Fruit fly (Drosophila melanogaster) whole organism, embryonic: ENCODE measurements around the gene CG31388.

Experiments used
- Adf1 ChIP-seq: fragments of 200-800 bp; sonication (Bioruptor generic); IDR thresholded peaks from 2 replicates; pipeline ENCODE4 v1.3.6; 2022; ENCODE audit warnings: missing biosample characterization, missing genetic modification characterization
- Asciz ChIP-seq: fragments of 200-800 bp; sonication (Bioruptor generic); optimal IDR thresholded peaks from 2 replicates; lab custom pipeline; 2017; ENCODE audit warnings: missing biosample characterization, mild to moderate bottlenecking, missing genetic modification characterization, missing genetic modification reagents
- Blimp-1 ChIP-seq: fragments of 200-800 bp; sonication (Bioruptor generic); optimal IDR thresholded peaks from 3 replicates; lab custom pipeline; 2018; ENCODE audit warnings: missing biosample characterization, missing genetic modification characterization, mild to moderate bottlenecking, moderate library complexity, missing genetic modification reagents
- CG11093 ChIP-seq: fragments of 200-800 bp; sonication (Bioruptor generic); IDR thresholded peaks from 3 replicates; pipeline ENCODE4 v1.3.6; 2022; ENCODE audit warnings: missing biosample characterization, missing genetic modification characterization
- CG14050 ChIP-seq: fragments of 200-800 bp; sonication (Bioruptor generic); IDR thresholded peaks from 3 replicates; pipeline ENCODE4 v1.3.6; 2022; ENCODE audit warnings: missing biosample characterization, missing genetic modification characterization
- CG14965 ChIP-seq: fragments of 200-800 bp; sonication (Bioruptor generic); optimal IDR thresholded peaks from 2 replicates; lab custom pipeline; 2016; ENCODE audit warnings: missing biosample characterization, missing genetic modification characterization, borderline replicate concordance
- CG1602 ChIP-seq: fragments of 200-800 bp; sonication (Bioruptor generic); optimal IDR thresholded peaks from 3 replicates; lab custom pipeline; 2016; ENCODE audit warnings: missing biosample characterization, missing genetic modification characterization
- CG16779 ChIP-seq: fragments of 200-800 bp; sonication (Bioruptor generic); IDR thresholded peaks from 2 replicates; pipeline ENCODE4 v1.3.6; 2022; ENCODE audit warnings: missing biosample characterization, missing genetic modification characterization
- CG1792 ChIP-seq: fragments of 200-800 bp; sonication (Bioruptor generic); optimal IDR thresholded peaks from 2 replicates; lab custom pipeline; 2016; ENCODE audit warnings: missing biosample characterization, missing genetic modification characterization
- CG2129 ChIP-seq: fragments of 200-800 bp; sonication (Bioruptor generic); IDR thresholded peaks from 2 replicates; pipeline ENCODE4 v1.3.6; 2022; ENCODE audit warnings: missing biosample characterization, missing genetic modification characterization; ENCODE audit not compliant: partially characterized antibody
- CG2712 ChIP-seq: fragments of 200-800 bp; optimal IDR thresholded peaks from 3 replicates; lab custom pipeline; 2019; ENCODE audit warnings: missing biosample characterization, mild to moderate bottlenecking, missing genetic modification characterization, moderate library complexity
- CG31224 ChIP-seq: fragments of 200-800 bp; sonication (Bioruptor generic); IDR thresholded peaks from 2 replicates; pipeline ENCODE4 v1.3.6; 2022; ENCODE audit warnings: missing biosample characterization, missing genetic modification characterization
- CG3407 ChIP-seq: fragments of 200-800 bp; sonication (Bioruptor generic); optimal IDR thresholded peaks from 2 replicates; lab custom pipeline; 2018; ENCODE audit warnings: missing biosample characterization, mild to moderate bottlenecking, missing genetic modification characterization
- CG42726 ChIP-seq: fragments of 200-800 bp; sonication (Bioruptor generic); IDR thresholded peaks from 2 replicates; pipeline ENCODE4 v1.3.6; 2022; ENCODE audit warnings: missing biosample characterization, missing genetic modification characterization; ENCODE audit not compliant: partially characterized antibody
- CG4404 ChIP-seq: fragments of 200-800 bp; sonication (Bioruptor generic); IDR thresholded peaks from 2 replicates; pipeline ENCODE4 v1.3.6; 2022; ENCODE audit warnings: missing biosample characterization, missing genetic modification characterization
- CG4707 ChIP-seq: fragments of 200-800 bp; sonication (Bioruptor generic); optimal IDR thresholded peaks from 2 replicates; lab custom pipeline; 2018; ENCODE audit warnings: missing biosample characterization, mild to moderate bottlenecking, missing genetic modification characterization, moderate library complexity
- CG6683 ChIP-seq: fragments of 200-800 bp; sonication (Bioruptor generic); optimal IDR thresholded peaks from 2 replicates; lab custom pipeline; 2017; ENCODE audit warnings: missing biosample characterization, mild to moderate bottlenecking, missing genetic modification characterization, missing genetic modification reagents
- CG6689 ChIP-seq: fragments of 200-800 bp; sonication (Bioruptor generic); IDR thresholded peaks from 2 replicates; pipeline ENCODE4 v1.3.6; 2022; ENCODE audit warnings: missing biosample characterization, missing genetic modification characterization
- CG8924 ChIP-seq: fragments of 200-800 bp; optimal IDR thresholded peaks from 3 replicates; lab custom pipeline; 2019; ENCODE audit warnings: missing biosample characterization, mild to moderate bottlenecking, missing genetic modification characterization, moderate library complexity
- CG9727 ChIP-seq: fragments of 200-800 bp; sonication (Bioruptor generic); optimal IDR thresholded peaks from 3 replicates; lab custom pipeline; 2017; ENCODE audit warnings: missing biosample characterization, mild to moderate bottlenecking, missing genetic modification characterization
- CTCF ChIP-seq: fragments of 200-800 bp; sonication (Bioruptor generic); optimal IDR thresholded peaks from 2 replicates; lab custom pipeline; 2017; ENCODE audit warnings: missing biosample characterization, mild to moderate bottlenecking, missing genetic modification characterization, moderate library complexity
- CkIIα-i1 ChIP-seq: fragments of 200-800 bp; sonication (Bioruptor generic); IDR thresholded peaks from 2 replicates; pipeline ENCODE4 v1.3.6; 2022; ENCODE audit warnings: missing biosample characterization, missing genetic modification characterization
- CoRest ChIP-seq: fragments of 200-800 bp; sonication (Bioruptor generic); optimal IDR thresholded peaks from 3 replicates; lab custom pipeline; 2018; ENCODE audit warnings: missing biosample characterization, mild to moderate bottlenecking, missing genetic modification characterization, moderate library complexity
- Dip2 ChIP-seq: fragments of 200-800 bp; sonication (Bioruptor generic); IDR thresholded peaks from 2 replicates; pipeline ENCODE4 v1.3.6; 2022; ENCODE audit warnings: missing biosample characterization, missing genetic modification characterization
- Doc2 ChIP-seq: fragments of 200-800 bp; sonication (Bioruptor generic); IDR thresholded peaks from 2 replicates; pipeline ENCODE4 v1.3.6; 2022; ENCODE audit warnings: missing biosample characterization, missing genetic modification characterization
- Eip74EF ChIP-seq, 2 experiments: fragments of 200-800 bp in 1 of 2; fragments of >200 bp in 1 of 2; sonication (Bioruptor generic) in 1 of 2; optimal IDR thresholded peaks; 2 replicates each; lab custom pipeline; 2017 to 2019; ENCODE audit warnings: missing biosample characterization in 2 of 2, missing genetic modification characterization in 2 of 2, mild to moderate bottlenecking in 1 of 2, moderate library complexity in 1 of 2
- HmgD ChIP-seq: fragments of 200-800 bp; sonication (Bioruptor generic); optimal IDR thresholded peaks from 3 replicates; lab custom pipeline; 2016; ENCODE audit warnings: missing biosample characterization, missing genetic modification characterization
- Kr ChIP-seq: fragments of 200-800 bp; sonication (Bioruptor generic); optimal IDR thresholded peaks from 2 replicates; lab custom pipeline; 2017; ENCODE audit warnings: missing biosample characterization, mild to moderate bottlenecking, missing genetic modification characterization
- Lim3 ChIP-seq: fragments of 200-800 bp; sonication (Bioruptor generic); IDR thresholded peaks from 2 replicates; pipeline ENCODE4 v1.3.6; 2022; ENCODE audit warnings: missing biosample characterization, missing genetic modification characterization
- Nf-YA ChIP-seq: fragments of 200-800 bp; sonication (Bioruptor generic); IDR thresholded peaks from 2 replicates; pipeline ENCODE4 v1.3.6; 2022; ENCODE audit warnings: missing biosample characterization, missing genetic modification characterization
- Nf-YC ChIP-seq: fragments of 200-800 bp; optimal IDR thresholded peaks from 3 replicates; lab custom pipeline; 2019; ENCODE audit warnings: missing biosample characterization, mild to moderate bottlenecking, missing genetic modification characterization, moderate library complexity
- Scr ChIP-seq: fragments of 200-800 bp; sonication (Bioruptor generic); IDR thresholded peaks from 2 replicates; pipeline ENCODE4 v1.3.6; 2022; ENCODE audit warnings: missing biosample characterization, missing genetic modification characterization; ENCODE audit not compliant: partially characterized antibody
- Six4 ChIP-seq: fragments of 200-800 bp; sonication (Bioruptor generic); optimal IDR thresholded peaks from 2 replicates; lab custom pipeline; 2016; ENCODE audit warnings: missing biosample characterization, missing genetic modification characterization
- caup ChIP-seq: fragments of 200-800 bp; sonication (Bioruptor generic); optimal IDR thresholded peaks from 3 replicates; lab custom pipeline; 2017; ENCODE audit warnings: missing biosample characterization, mild to moderate bottlenecking, missing genetic modification characterization, moderate library complexity; ENCODE audit not compliant: severe bottlenecking
- ci ChIP-seq: fragments of 200-800 bp; sonication (Bioruptor generic); IDR thresholded peaks from 3 replicates; pipeline ENCODE4 v1.3.6; 2022; ENCODE audit warnings: missing biosample characterization, missing genetic modification characterization
- crol ChIP-seq: fragments of 200-800 bp; sonication (Bioruptor generic); IDR thresholded peaks from 2 replicates; pipeline ENCODE4 v1.3.6; 2022; ENCODE audit warnings: missing biosample characterization, missing genetic modification characterization
- dimm ChIP-seq: fragments of 200-800 bp; sonication (Bioruptor generic); IDR thresholded peaks from 2 replicates; pipeline ENCODE4 v1.3.6; 2022; ENCODE audit warnings: missing biosample characterization, missing genetic modification characterization
- ewg ChIP-seq: fragments of 200-800 bp; sonication (Bioruptor generic); optimal IDR thresholded peaks from 3 replicates; lab custom pipeline; 2017; ENCODE audit warnings: mild to moderate bottlenecking, missing biosample characterization, missing genetic modification reagents, missing genetic modification characterization
- eyg ChIP-seq: fragments of 200-800 bp; sonication (Bioruptor generic); optimal IDR thresholded peaks from 3 replicates; lab custom pipeline; 2016; ENCODE audit warnings: missing biosample characterization, missing genetic modification characterization
- fu2 ChIP-seq: fragments of 200-800 bp; sonication (Bioruptor generic); optimal IDR thresholded peaks from 2 replicates; lab custom pipeline; 2016; ENCODE audit warnings: missing biosample characterization, missing genetic modification characterization
- gro ChIP-seq: fragments of 200-800 bp; sonication (Bioruptor generic); optimal IDR thresholded peaks from 2 replicates; lab custom pipeline; 2016; ENCODE audit warnings: missing biosample characterization, missing genetic modification characterization
- gsb-n ChIP-seq: fragments of 200-800 bp; sonication (Bioruptor generic); optimal IDR thresholded peaks from 3 replicates; lab custom pipeline; 2018; ENCODE audit warnings: missing biosample characterization, mild to moderate bottlenecking, missing genetic modification characterization
- hbn ChIP-seq: fragments of 200-800 bp; sonication (Bioruptor generic); IDR thresholded peaks from 2 replicates; pipeline ENCODE4 v1.3.6; 2022; ENCODE audit warnings: missing biosample characterization, missing genetic modification characterization; ENCODE audit not compliant: partially characterized antibody
- lab ChIP-seq: fragments of 200-800 bp; sonication (Bioruptor generic); optimal IDR thresholded peaks from 3 replicates; lab custom pipeline; 2017; ENCODE audit warnings: missing biosample characterization, missing genetic modification characterization, mild to moderate bottlenecking, moderate library complexity, missing genetic modification reagents
- p53 ChIP-seq: fragments of 200-800 bp; sonication (Bioruptor generic); optimal IDR thresholded peaks from 2 replicates; lab custom pipeline; 2016; ENCODE audit warnings: missing biosample characterization, missing genetic modification characterization
- pnt ChIP-seq: fragments of 200-800 bp; sonication (Bioruptor generic); optimal IDR thresholded peaks from 3 replicates; lab custom pipeline; 2016; ENCODE audit warnings: missing biosample characterization, missing genetic modification characterization
- prd ChIP-seq, 3 experiments: fragments of >200 bp in 2 of 3; fragments of 200-800 bp in 1 of 3; sonication (Bioruptor generic) in 1 of 3; optimal IDR thresholded peaks in 2 of 3; IDR thresholded peaks in 1 of 3; 2 replicates in 2 of 3; 3 replicates in 1 of 3; pipeline versions ENCODE4 v1.3.6 to Lab custom; 2017 to 2022; ENCODE audit warnings: missing biosample characterization in 1 of 3, missing genetic modification characterization in 1 of 3
- ranshi ChIP-seq: fragments of 200-800 bp; sonication (Bioruptor generic); IDR thresholded peaks from 2 replicates; pipeline ENCODE4 v1.3.6; 2022; ENCODE audit warnings: missing biosample characterization, missing genetic modification characterization
- row ChIP-seq: fragments of 200-800 bp; sonication (Bioruptor generic); IDR thresholded peaks from 3 replicates; pipeline ENCODE4 v1.3.6; 2022; ENCODE audit warnings: missing biosample characterization, missing genetic modification characterization
- wdn ChIP-seq: fragments of 200-800 bp; sonication (Bioruptor generic); IDR thresholded peaks from 2 replicates; pipeline ENCODE4 v1.3.6; 2022; ENCODE audit warnings: missing biosample characterization, missing genetic modification characterization

Gene CG31388

dm6 chr3R:11243951-11244660 is 6.5 kb downstream of the CG31388 start, which contains the start of the genes CG17734 and CG5214 (continued):
- TF ChIP-seq CkIIα-i1 (GFP tag; lab: Robert Waterston, UW) = no peak
- no peak for TF ChIP-seq CG2129 (GFP tag; lab: Robert Waterston, UW)
- TF ChIP-seq Nf-YA (GFP tag; lab: Robert Waterston, UW) = no peak
- TF ChIP-seq CG2712 (tag; lab: Kevin White, UChicago) = peak; percentile 26
- TF ChIP-seq row (GFP tag; lab: Robert Waterston, UW) = no peak
- no peak for TF ChIP-seq CG1602
- peak; percentile 71 for TF ChIP-seq gro (GFP tag; lab: Kevin White, UChicago)
- TF ChIP-seq CoRest (tag; lab: Kevin White, UChicago) = peak; percentile 55
- TF ChIP-seq dimm (GFP tag; lab: Robert Waterston, UW) = no peak
- TF ChIP-seq CG11093 (GFP tag; lab: Robert Waterston, UW) = no peak
- TF ChIP-seq crol = 0 out of 2 replicates have a peak, but pooled peaks have one; percentile 46
- TF ChIP-seq HmgD (GFP tag; lab: Kevin White, UChicago) = peak; percentile 53
- no peak for TF ChIP-seq CG6689 (GFP tag; lab: Robert Waterston, UW)
- no peak for TF ChIP-seq CG16779 (GFP tag; lab: Robert Waterston, UW)
- no peak for TF ChIP-seq CG14965 (GFP tag; lab: Kevin White, UChicago)
- TF ChIP-seq p53 (GFP tag; lab: Kevin White, UChicago) = no peak
- TF ChIP-seq gsb-n (tag; lab: Kevin White, UChicago) = no peak
- TF ChIP-seq CG6683 = no peak
- TF ChIP-seq ewg = peak; percentile 21
- TF ChIP-seq Dip2 (GFP tag; lab: Robert Waterston, UW) = no peak
- no peak for TF ChIP-seq CG3407 (GFP tag; lab: Kevin White, UChicago)
- no peak for TF ChIP-seq CG4707 (GFP tag; lab: Kevin White, UChicago)
- peak; percentile 96 for TF ChIP-seq CTCF (GFP tag; lab: Kevin White, UChicago)
- no peak for TF ChIP-seq Doc2
- TF ChIP-seq Lim3 = no peak
- no peak for TF ChIP-seq Kr (GFP tag; lab: Kevin White, UChicago)
- no peak for TF ChIP-seq CG8924
- TF ChIP-seq Scr (GFP tag; lab: Robert Waterston, UW) = peak; percentile 82
- TF ChIP-seq CG42726 = 0 out of 2 replicates have a peak, but pooled peaks have one; percentile 13
- TF ChIP-seq pnt (GFP tag; lab: Kevin White, UChicago) = no peak
- no peak for TF ChIP-seq CG31224
- no peak for TF ChIP-seq caup (GFP tag; lab: Kevin White, UChicago)
- no peak for TF ChIP-seq Six4 (GFP tag; lab: Kevin White, UChicago)
- TF ChIP-seq Asciz (GFP tag; lab: Kevin White, UChicago) = no peak
- no peak for TF ChIP-seq ci
- TF ChIP-seq hbn (GFP tag; lab: Robert Waterston, UW) = peak; percentile 66
- peak; percentile 34 for TF ChIP-seq fu2 (GFP tag; lab: Kevin White, UChicago)
- TF ChIP-seq Eip74EF (GFP tag; optimal IDR thresholded peaks at IDR 0.05; lab: Kevin White, UChicago) = no peak
- TF ChIP-seq wdn (GFP tag; lab: Robert Waterston, UW) = no peak
- TF ChIP-seq lab = no peak
- TF ChIP-seq CG14050 (GFP tag; lab: Robert Waterston, UW) = no peak
- TF ChIP-seq prd (optimal IDR thresholded peaks at IDR 0.05; lab: Kevin White, UChicago) = no peak
- TF ChIP-seq prd (GFP tag; IDR thresholded peaks at IDR 0.05; lab: Robert Waterston, UW) = no peak
- no peak for TF ChIP-seq Blimp-1 (GFP tag; lab: Kevin White, UChicago)
- TF ChIP-seq Adf1 = peak; percentile 33; the same call in 1 of the 2 replicates
- 0 out of 2 replicates have a peak, but pooled peaks have one; percentile 5 for TF ChIP-seq ranshi (GFP tag; lab: Robert Waterston, UW)
- TF ChIP-seq CG9727 = no peak
- TF ChIP-seq CG1792 (GFP tag; lab: Kevin White, UChicago) = peak; percentile 24
- TF ChIP-seq eyg (GFP tag; lab: Kevin White, UChicago) = peak; percentile 33
- no peak for TF ChIP-seq CG4404 (GFP tag; lab: Robert Waterston, UW)
- TF ChIP-seq Nf-YC (tag; lab: Kevin White, UChicago) = peak; percentile 42
